Fruit fly (Drosophila melanogaster) whole organism, embryonic: Measurements from ENCODE around the gene PPP4R2r.

Experiments
- Awh ChIP-seq: fragments of 200-800 bp; sonication (Bioruptor generic); IDR thresholded peaks from 2 replicates; pipeline ENCODE4, ENCODE4 v1.3.6; 2022; ENCODE audit warnings: missing biosample characterization, missing genetic modification characterization
- CG10267 ChIP-seq: fragments of 200-800 bp; sonication (Bioruptor generic); optimal IDR thresholded peaks from 2 replicates; lab custom pipeline; 2018; ENCODE audit warnings: missing biosample characterization, mild to moderate bottlenecking, missing genetic modification characterization, moderate library complexity
- CG11093 ChIP-seq: fragments of 200-800 bp; sonication (Bioruptor generic); IDR thresholded peaks from 3 replicates; pipeline ENCODE4 v1.3.6; 2022; ENCODE audit warnings: missing biosample characterization, missing genetic modification characterization
- CG12071 ChIP-seq: fragments of 200-800 bp; sonication (Bioruptor generic); optimal IDR thresholded peaks from 3 replicates; lab custom pipeline; 2018; ENCODE audit warnings: missing biosample characterization, mild to moderate bottlenecking, missing genetic modification characterization
- CG12155 ChIP-seq: fragments of 200-800 bp; sonication (Bioruptor generic); optimal IDR thresholded peaks from 3 replicates; lab custom pipeline; 2016; ENCODE audit warnings: missing biosample characterization, missing genetic modification characterization
- CG12942 ChIP-seq: fragments of 200-800 bp; sonication (Bioruptor generic); optimal IDR thresholded peaks from 3 replicates; lab custom pipeline; 2016; ENCODE audit warnings: missing biosample characterization, missing genetic modification characterization
- CG15601 ChIP-seq: fragments of 200-800 bp; sonication (Bioruptor generic); optimal IDR thresholded peaks from 3 replicates; lab custom pipeline; 2019; ENCODE audit warnings: missing biosample characterization, mild to moderate bottlenecking, missing genetic modification characterization, moderate library complexity
- CG17829 ChIP-seq: fragments of 200-800 bp; optimal IDR thresholded peaks from 2 replicates; lab custom pipeline; 2019; ENCODE audit warnings: missing biosample characterization, mild to moderate bottlenecking, missing genetic modification characterization, moderate library complexity
- CG2199 ChIP-seq: fragments of 200-800 bp; sonication (Bioruptor generic); IDR thresholded peaks from 3 replicates; pipeline ENCODE4 v1.3.6; 2022; ENCODE audit warnings: missing biosample characterization, missing genetic modification characterization
- CG31441 ChIP-seq: fragments of 200-800 bp; sonication (Bioruptor generic); IDR thresholded peaks from 2 replicates; pipeline ENCODE4 v1.3.6; 2022; ENCODE audit warnings: missing biosample characterization, missing genetic modification characterization
- CG3163 ChIP-seq: fragments of 200-800 bp; sonication (Bioruptor generic); optimal IDR thresholded peaks from 3 replicates; lab custom pipeline; 2016; ENCODE audit warnings: missing biosample characterization, missing genetic modification characterization
- CG34422 ChIP-seq: fragments of 200-800 bp; sonication (Bioruptor generic); IDR thresholded peaks from 3 replicates; pipeline ENCODE4 v1.3.6; 2022; ENCODE audit warnings: missing biosample characterization, missing genetic modification characterization
- CG43689 ChIP-seq: fragments of 200-800 bp; sonication (Bioruptor generic); IDR thresholded peaks from 2 replicates; pipeline ENCODE4 v1.3.6; 2022; ENCODE audit warnings: missing biosample characterization, missing genetic modification characterization
- CG8924 ChIP-seq: fragments of 200-800 bp; optimal IDR thresholded peaks from 3 replicates; lab custom pipeline; 2019; ENCODE audit warnings: missing biosample characterization, mild to moderate bottlenecking, missing genetic modification characterization, moderate library complexity
- CG8944 ChIP-seq: fragments of 200-800 bp; sonication (Bioruptor generic); optimal IDR thresholded peaks from 3 replicates; lab custom pipeline; 2016; ENCODE audit warnings: missing biosample characterization, missing genetic modification characterization
- Hand ChIP-seq: fragments of 200-800 bp; sonication (Bioruptor generic); optimal IDR thresholded peaks from 2 replicates; lab custom pipeline; 2017; ENCODE audit warnings: mild to moderate bottlenecking, missing biosample characterization, missing genetic modification reagents, missing genetic modification characterization
- HmgZ ChIP-seq: fragments of 200-800 bp; sonication (Bioruptor generic); optimal IDR thresholded peaks from 2 replicates; lab custom pipeline; 2018; ENCODE audit warnings: missing biosample characterization, mild to moderate bottlenecking, missing genetic modification characterization
- Hmx ChIP-seq: fragments of 200-800 bp; sonication (Bioruptor generic); optimal IDR thresholded peaks from 2 replicates; lab custom pipeline; 2016; ENCODE audit warnings: missing biosample characterization, missing genetic modification characterization
- Hsf ChIP-seq: fragments of 200-800 bp; sonication (Bioruptor generic); optimal IDR thresholded peaks from 3 replicates; lab custom pipeline; 2016; ENCODE audit warnings: missing biosample characterization, missing genetic modification characterization
- NFAT ChIP-seq: fragments of 200-800 bp; sonication (Bioruptor generic); IDR thresholded peaks from 2 replicates; pipeline ENCODE4 v1.3.6; 2022; ENCODE audit warnings: missing biosample characterization, missing genetic modification characterization
- Scr ChIP-seq: fragments of 200-800 bp; sonication (Bioruptor generic); IDR thresholded peaks from 2 replicates; pipeline ENCODE4 v1.3.6; 2022; ENCODE audit warnings: missing biosample characterization, missing genetic modification characterization; ENCODE audit not compliant: partially characterized antibody
- Sox100B ChIP-seq: fragments of 200-800 bp; sonication (Bioruptor generic); optimal IDR thresholded peaks from 3 replicates; lab custom pipeline; 2018; ENCODE audit warnings: missing biosample characterization, mild to moderate bottlenecking, missing genetic modification characterization
- Spps ChIP-seq: fragments of 200-800 bp; sonication (Bioruptor generic); optimal IDR thresholded peaks from 2 replicates; lab custom pipeline; 2018; ENCODE audit warnings: missing biosample characterization, mild to moderate bottlenecking, missing genetic modification characterization
- Ssrp ChIP-seq: fragments of 200-800 bp; sonication (Bioruptor generic); optimal IDR thresholded peaks from 2 replicates; lab custom pipeline; 2018; ENCODE audit warnings: missing biosample characterization, mild to moderate bottlenecking, missing genetic modification characterization, moderate library complexity
- Xbp1 ChIP-seq: fragments of 200-800 bp; sonication (Bioruptor generic); optimal IDR thresholded peaks from 3 replicates; lab custom pipeline; 2016; ENCODE audit warnings: missing biosample characterization, mild to moderate bottlenecking, missing genetic modification characterization
- Xrp1 ChIP-seq: fragments of 200-800 bp; sonication (Bioruptor generic); IDR thresholded peaks from 2 replicates; pipeline ENCODE4 v1.3.6; 2022; ENCODE audit warnings: missing biosample characterization, missing genetic modification characterization
- amos ChIP-seq: fragments of 200-800 bp; sonication (Bioruptor generic); IDR thresholded peaks from 2 replicates; pipeline ENCODE4 v1.3.6; 2022; ENCODE audit warnings: missing biosample characterization, missing genetic modification characterization; ENCODE audit not compliant: partially characterized antibody
- aop ChIP-seq: fragments of 200-800 bp; sonication (Bioruptor generic); IDR thresholded peaks from 2 replicates; pipeline ENCODE4 v1.3.6; 2022; ENCODE audit warnings: missing biosample characterization, missing genetic modification characterization
- ara ChIP-seq: fragments of 200-800 bp; sonication (Bioruptor generic); IDR thresholded peaks from 2 replicates; pipeline ENCODE4 v1.3.6; 2022; ENCODE audit warnings: missing biosample characterization, missing genetic modification characterization
- ase ChIP-seq: fragments of 200-800 bp; sonication (Bioruptor generic); IDR thresholded peaks from 3 replicates; pipeline ENCODE4 v1.3.6; 2022; ENCODE audit warnings: missing biosample characterization, missing genetic modification characterization
- bab2 ChIP-seq: fragments of 200-800 bp; sonication (Bioruptor generic); optimal IDR thresholded peaks from 2 replicates; lab custom pipeline; 2016; ENCODE audit warnings: missing biosample characterization, missing genetic modification characterization
- btn ChIP-seq: fragments of 200-800 bp; sonication (Bioruptor generic); optimal IDR thresholded peaks from 2 replicates; lab custom pipeline; 2016; ENCODE audit warnings: missing biosample characterization, missing genetic modification characterization
- chn ChIP-seq: fragments of 200-800 bp; sonication (Bioruptor generic); optimal IDR thresholded peaks from 2 replicates; lab custom pipeline; 2016; ENCODE audit warnings: missing biosample characterization, missing genetic modification characterization
- cwo ChIP-seq: fragments of 200-800 bp; sonication (Bioruptor generic); optimal IDR thresholded peaks from 3 replicates; lab custom pipeline; 2017; ENCODE audit warnings: missing biosample characterization, missing genetic modification characterization, mild to moderate bottlenecking, moderate library complexity, missing genetic modification reagents
- dan ChIP-seq: fragments of 200-800 bp; sonication (Bioruptor generic); IDR thresholded peaks from 2 replicates; pipeline ENCODE4 v1.3.6; 2022; ENCODE audit warnings: missing biosample characterization, missing genetic modification characterization
- dpn ChIP-seq, 2 experiments: fragments of 200-800 bp; sonication (Bioruptor generic); optimal IDR thresholded peaks; 3 replicates each; lab custom pipeline; 2016; ENCODE audit warnings: missing biosample characterization in 2 of 2, missing genetic modification characterization in 2 of 2
- dysf ChIP-seq: fragments of 200-800 bp; sonication (Bioruptor generic); IDR thresholded peaks from 3 replicates; pipeline ENCODE4 v1.3.6; 2022; ENCODE audit warnings: missing biosample characterization, missing genetic modification characterization
- exex ChIP-seq: fragments of 200-800 bp; sonication (Bioruptor generic); optimal IDR thresholded peaks from 4 replicates; lab custom pipeline; 2018; ENCODE audit warnings: missing biosample characterization, mild to moderate bottlenecking, missing genetic modification characterization, moderate library complexity
- grn ChIP-seq: fragments of 200-800 bp; sonication (Bioruptor generic); optimal IDR thresholded peaks from 3 replicates; lab custom pipeline; 2017; ENCODE audit warnings: missing biosample characterization, missing genetic modification characterization
- inv ChIP-seq: fragments of 200-800 bp; sonication (Bioruptor generic); IDR thresholded peaks from 2 replicates; pipeline ENCODE4 v1.3.6; 2022; ENCODE audit warnings: missing biosample characterization, missing genetic modification characterization; ENCODE audit not compliant: partially characterized antibody
- jumu ChIP-seq: fragments of 200-800 bp; sonication (Bioruptor generic); optimal IDR thresholded peaks from 3 replicates; lab custom pipeline; 2016; ENCODE audit warnings: missing biosample characterization, missing genetic modification characterization
- mld ChIP-seq: fragments of 200-800 bp; sonication (Bioruptor generic); IDR thresholded peaks from 3 replicates; pipeline ENCODE4 v1.3.6; 2022; ENCODE audit warnings: missing biosample characterization, missing genetic modification characterization; ENCODE audit not compliant: partially characterized antibody
- odd ChIP-seq: fragments of 200-800 bp; sonication (Bioruptor generic); optimal IDR thresholded peaks from 2 replicates; lab custom pipeline; 2017; ENCODE audit warnings: missing biosample characterization, mild to moderate bottlenecking, missing genetic modification characterization
- otp ChIP-seq: fragments of 200-800 bp; sonication (Bioruptor generic); IDR thresholded peaks from 3 replicates; pipeline ENCODE4, ENCODE4 v1.3.6; 2022; ENCODE audit warnings: missing biosample characterization, missing genetic modification characterization
- phol ChIP-seq: fragments of 200-800 bp; sonication (Bioruptor generic); optimal IDR thresholded peaks from 3 replicates; lab custom pipeline; 2018; ENCODE audit warnings: missing biosample characterization, mild to moderate bottlenecking, missing genetic modification characterization, moderate library complexity
- pita ChIP-seq: fragments of 200-800 bp; sonication (Bioruptor generic); optimal IDR thresholded peaks from 2 replicates; lab custom pipeline; 2017; ENCODE audit warnings: missing biosample characterization, mild to moderate bottlenecking, missing genetic modification characterization
- sim ChIP-seq: fragments of 200-800 bp; sonication (Bioruptor generic); IDR thresholded peaks from 2 replicates; pipeline ENCODE4 v1.3.6; 2022; ENCODE audit warnings: missing biosample characterization, missing genetic modification characterization
- sima ChIP-seq: fragments of 200-800 bp; sonication (Bioruptor generic); optimal IDR thresholded peaks from 2 replicates; lab custom pipeline; 2016; ENCODE audit warnings: missing biosample characterization, missing genetic modification characterization
- slp2 ChIP-seq: fragments of 200-800 bp; sonication (Bioruptor generic); optimal IDR thresholded peaks from 2 replicates; lab custom pipeline; 2016; ENCODE audit warnings: missing biosample characterization, missing genetic modification characterization
- zen2 ChIP-seq: fragments of 200-800 bp; sonication (Bioruptor generic); IDR thresholded peaks from 3 replicates; pipeline ENCODE4 v1.3.6; 2022; ENCODE audit warnings: missing biosample characterization, missing genetic modification characterization; ENCODE audit not compliant: partially characterized antibody

Gene PPP4R2r

DNA sequence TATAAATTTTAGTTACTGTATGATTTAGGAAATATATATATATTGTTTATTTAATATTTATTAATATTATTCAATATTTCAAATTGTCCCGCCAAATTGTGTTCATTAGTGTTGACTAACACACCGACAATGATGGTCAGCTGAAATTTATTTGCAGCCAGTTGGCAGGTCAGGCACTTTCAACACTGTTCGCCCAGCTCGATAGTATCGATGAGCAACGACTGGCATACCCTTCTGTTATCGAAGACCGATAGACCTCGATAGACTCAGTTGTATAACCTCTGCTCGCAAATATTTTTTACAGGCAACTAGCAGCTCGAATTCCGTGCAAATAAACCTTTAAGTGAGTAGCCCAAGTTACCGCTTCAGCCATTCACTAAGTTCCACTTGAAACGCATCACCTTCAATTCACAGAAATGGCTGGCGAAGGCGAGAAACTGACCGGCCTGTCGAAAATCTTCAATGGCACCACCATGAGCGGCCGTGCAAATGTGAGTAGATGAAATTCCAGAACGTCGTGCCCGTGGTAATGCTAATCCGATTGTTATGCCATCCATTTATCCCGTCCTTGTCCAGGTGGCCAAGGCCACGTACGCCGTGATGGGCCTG is 18.0 kb upstream of the PPP4R2r start, which contains the start of gene Neb-cGP (continued):
- TF ChIP-seq CG31441 (GFP tag; lab: Robert Waterston, UW), result peak; percentile 50
- TF ChIP-seq CG8924 (tag; lab: Kevin White, UChicago), result peak; percentile 45
- TF ChIP-seq Hmx (GFP tag; lab: Kevin White, UChicago), result no peak
- peak; percentile 31 for TF ChIP-seq CG3163 (GFP tag; lab: Kevin White, UChicago)
- TF ChIP-seq Sox100B (GFP tag; lab: Kevin White, UChicago), result no peak
- peak; percentile 47; the same call in 2 of the 3 replicates for TF ChIP-seq CG34422 (GFP tag; lab: Robert Waterston, UW)
- peak; percentile 82 for TF ChIP-seq zen2 (GFP tag; lab: Robert Waterston, UW)
- no peak for TF ChIP-seq grn (GFP tag; lab: Kevin White, UChicago)
- TF ChIP-seq CG11093, result no peak
- peak; percentile 56 for TF ChIP-seq phol (tag; lab: Kevin White, UChicago)
- peak; percentile 99 for TF ChIP-seq CG10267
- TF ChIP-seq Spps (tag; lab: Kevin White, UChicago), result no peak
- TF ChIP-seq slp2 (GFP tag; lab: Kevin White, UChicago), result peak; percentile 2
- TF ChIP-seq Awh (GFP tag; lab: Robert Waterston, UW), result no peak
- TF ChIP-seq amos (GFP tag; lab: Robert Waterston, UW), result peak; percentile 96
- TF ChIP-seq CG17829 (tag; lab: Kevin White, UChicago), result peak; percentile 61
- TF ChIP-seq NFAT (GFP tag; lab: Robert Waterston, UW), result peak; percentile 59; the same call in 1 of the 2 replicates
- peak; percentile 88 for TF ChIP-seq HmgZ (tag; lab: Kevin White, UChicago)
- TF ChIP-seq CG43689 (GFP tag; lab: Robert Waterston, UW), result no peak
- no peak for TF ChIP-seq pita (GFP tag; lab: Kevin White, UChicago)
- peak; percentile 87 for TF ChIP-seq mld (GFP tag; lab: Robert Waterston, UW)
- peak; percentile 51 for TF ChIP-seq jumu (GFP tag; lab: Kevin White, UChicago)
- TF ChIP-seq CG12155, result peak; percentile 60
- TF ChIP-seq Ssrp (tag; lab: Kevin White, UChicago), result peak; percentile 7
- no peak for TF ChIP-seq btn
- peak; percentile 34 for TF ChIP-seq CG12071 (GFP tag; lab: Kevin White, UChicago)
- TF ChIP-seq Scr (GFP tag; lab: Robert Waterston, UW), result peak; percentile 90
- TF ChIP-seq inv, result peak; percentile 82
- peak; percentile 33 for TF ChIP-seq chn (GFP tag; lab: Kevin White, UChicago)
- TF ChIP-seq ase (GFP tag; lab: Robert Waterston, UW), result no peak
- TF ChIP-seq CG8944 (GFP tag; lab: Kevin White, UChicago), result peak; percentile 57
- TF ChIP-seq ara (GFP tag; lab: Robert Waterston, UW), result peak; percentile 25; the same call in 1 of the 2 replicates
- peak; percentile 48; the same call in 1 of the 2 replicates for TF ChIP-seq Xrp1
- TF ChIP-seq bab2 (GFP tag; lab: Kevin White, UChicago), result peak; percentile 19
- no peak for TF ChIP-seq dan (GFP tag; lab: Robert Waterston, UW)
- peak; percentile 26; the same call in 2 of the 3 replicates for TF ChIP-seq dysf (GFP tag; lab: Robert Waterston, UW)
- TF ChIP-seq odd (GFP tag; lab: Kevin White, UChicago), result peak; percentile 8
- peak; percentile 71 for TF ChIP-seq Xbp1 (GFP tag; lab: Kevin White, UChicago)
- TF ChIP-seq CG15601, result peak; percentile 66
- peak; percentile 69 to 79 for TF ChIP-seq dpn (GFP tag; optimal IDR thresholded peaks at IDR 0.05; lab: Kevin White, UChicago)
- TF ChIP-seq Hand (GFP tag; lab: Kevin White, UChicago), result no peak
- peak; percentile 52 for TF ChIP-seq CG12942 (GFP tag; lab: Kevin White, UChicago)
- TF ChIP-seq cwo, result peak; percentile 6
- TF ChIP-seq otp (GFP tag; lab: Robert Waterston, UW), result no peak
- peak; percentile 51 for TF ChIP-seq Hsf (GFP tag; lab: Kevin White, UChicago)
- no peak for TF ChIP-seq sima
- no peak for TF ChIP-seq CG2199
- TF ChIP-seq aop (GFP tag; lab: Robert Waterston, UW), result no peak
- TF ChIP-seq exex (tag; lab: Kevin White, UChicago), result peak; percentile 18
- TF ChIP-seq sim (GFP tag; lab: Robert Waterston, UW), result no peak
